Fruit fly (Drosophila melanogaster): ENCODE measurements around the gene mud.
A peak's percentile ranks its signal among the peaks of the same experiment; 100 is the strongest.

mud gene

dm6 chrX:14218045-14218483 is 29.5 kb upstream of the mud start:
- TF ChIP-seq dsx (GFP tag; optimal IDR thresholded peaks at IDR 0.05; ENCODE audit: poor library complexity, severe bottlenecking) (peak; percentile 97), Eip75B (GFP tag; optimal IDR thresholded peaks at IDR 0.05) (peak; percentile 98), CG3032 (tag; optimal IDR thresholded peaks at IDR 0.05) (peak; percentile 98), Hr38 (GFP tag; optimal IDR thresholded peaks at IDR 0.05) (no peak), Sox14 (GFP tag; optimal IDR thresholded peaks at IDR 0.05) (peak; percentile 95), spab (GFP tag; optimal IDR thresholded peaks at IDR 0.05) (peak; percentile 96), Hr39 (GFP tag; optimal IDR thresholded peaks at IDR 0.05) (peak; percentile 92), lz (GFP tag; optimal IDR thresholded peaks at IDR 0.05) (peak; percentile 97), CG31627 (GFP tag; optimal IDR thresholded peaks at IDR 0.05) (peak; percentile 95), fd59A (GFP tag; optimal IDR thresholded peaks at IDR 0.05) (peak; percentile 93), CG10631 (GFP tag; optimal IDR thresholded peaks at IDR 0.05) (peak; percentile 97), CG15336 (GFP tag; IDR thresholded peaks at IDR 0.05) (peak; percentile 98), CG32006 (GFP tag; optimal IDR thresholded peaks at IDR 0.05) (peak; percentile 95), OdsH (GFP tag; optimal IDR thresholded peaks at IDR 0.05) (peak; percentile 97), acj6 (GFP tag; optimal IDR thresholded peaks at IDR 0.05) (peak; percentile 97), CG4318 (GFP tag; optimal IDR thresholded peaks at IDR 0.05) (peak; percentile 89), svp (GFP tag) (peak; percentile 96), esn (GFP tag; optimal IDR thresholded peaks at IDR 0.05) (peak; percentile 98), CG11762 (GFP tag; optimal IDR thresholded peaks at IDR 0.05; ENCODE audit: insufficient read depth) (peak; percentile 96), CG8319 (GFP tag; optimal IDR thresholded peaks at IDR 0.05) (peak; percentile 95), net (GFP tag; optimal IDR thresholded peaks at IDR 0.05) (peak; percentile 97), CG6792 (GFP tag; optimal IDR thresholded peaks at IDR 0.05) (peak; percentile 97), Gug (GFP tag; IDR thresholded peaks at IDR 0.05) (peak; percentile 93), CG11902 (GFP tag; optimal IDR thresholded peaks at IDR 0.05) (peak; percentile 91), Lpt (GFP tag; optimal IDR thresholded peaks at IDR 0.05) (peak; percentile 96), CG10669 (GFP tag; optimal IDR thresholded peaks at IDR 0.05) (peak; percentile 96), CG34406 (GFP tag; optimal IDR thresholded peaks at IDR 0.05) (peak; percentile 97), Hr4 (GFP tag; optimal IDR thresholded peaks at IDR 0.05) (peak; percentile 94), ss (GFP tag; optimal IDR thresholded peaks at IDR 0.05) (peak; percentile 97 to 98), CG8632 (GFP tag; optimal IDR thresholded peaks at IDR 0.05) (peak; percentile 98), fd85E (GFP tag; optimal IDR thresholded peaks at IDR 0.05) (peak; percentile 91), Sox15 (GFP tag; optimal IDR thresholded peaks at IDR 0.05) (peak; percentile 94), CG16779 (tag; optimal IDR thresholded peaks at IDR 0.05) (peak; percentile 90), CG7368 (GFP tag; optimal IDR thresholded peaks at IDR 0.05) (peak; percentile 96), Eip93F (GFP tag; optimal IDR thresholded peaks at IDR 0.05) (peak; percentile 87), cyc (GFP tag; optimal IDR thresholded peaks at IDR 0.05) (peak; percentile 97), CG6854 (GFP tag; optimal IDR thresholded peaks at IDR 0.05) (peak; percentile 97), salr (GFP tag; optimal IDR thresholded peaks at IDR 0.05) (peak; percentile 89 to 93), Eip78C (GFP tag) (peak; percentile 99), dac (GFP tag; optimal IDR thresholded peaks at IDR 0.05) (peak; percentile 84), pdm3 (GFP tag; optimal IDR thresholded peaks at IDR 0.05) (peak; percentile 96), CG11294 (GFP tag; IDR thresholded peaks at IDR 0.05) (peak; percentile 87), CG6163 (GFP tag; IDR thresholded peaks at IDR 0.05) (peak; percentile 98), vri (GFP tag; optimal IDR thresholded peaks at IDR 0.05) (peak; percentile 93), Ets96B (tag; optimal IDR thresholded peaks at IDR 0.05) (peak; percentile 97), CG9139 (GFP tag; optimal IDR thresholded peaks at IDR 0.05) (peak; percentile 96), Sox102F (GFP tag; optimal IDR thresholded peaks at IDR 0.05) (peak; percentile 93), CG6808 (GFP tag; optimal IDR thresholded peaks at IDR 0.05) (peak; percentile 97), CG1621 (tag; optimal IDR thresholded peaks at IDR 0.05) (peak; percentile 94), CG8119 (GFP tag; IDR thresholded peaks at IDR 0.05) (peak; percentile 98), CG6276 (GFP tag; optimal IDR thresholded peaks at IDR 0.05) (peak; percentile 90), eg (GFP tag; IDR thresholded peaks at IDR 0.05) (peak; percentile 97)

Measured in whole organism, prepupa.